Fruit fly (Drosophila melanogaster) whole organism, embryonic: Measurements from ENCODE around the gene CG12075.

ENCODE experiments used
- Antp ChIP-seq: fragments of 200-800 bp; sonication (Bioruptor generic); optimal IDR thresholded peaks from 3 replicates; lab custom pipeline; 2016; ENCODE audit warnings: missing biosample characterization, missing genetic modification characterization
- CG10366 ChIP-seq: fragments of 200-800 bp; sonication (Bioruptor generic); IDR thresholded peaks from 2 replicates; pipeline ENCODE4 v1.3.6; 2022; ENCODE audit warnings: missing biosample characterization, missing genetic modification characterization
- CG10959 ChIP-seq: fragments of 200-800 bp; sonication (Bioruptor generic); IDR thresholded peaks from 2 replicates; pipeline ENCODE4 v1.3.6; 2022; ENCODE audit warnings: missing biosample characterization, missing genetic modification characterization
- CG10979 ChIP-seq: fragments of 200-800 bp; sonication (Bioruptor generic); optimal IDR thresholded peaks from 2 replicates; lab custom pipeline; 2018; ENCODE audit warnings: missing biosample characterization, mild to moderate bottlenecking, missing genetic modification characterization, moderate library complexity
- CG11093 ChIP-seq: fragments of 200-800 bp; sonication (Bioruptor generic); IDR thresholded peaks from 3 replicates; pipeline ENCODE4 v1.3.6; 2022; ENCODE audit warnings: missing biosample characterization, missing genetic modification characterization
- CG14710 ChIP-seq: fragments of 200-800 bp; sonication (Bioruptor generic); optimal IDR thresholded peaks from 3 replicates; lab custom pipeline; 2019; ENCODE audit warnings: missing biosample characterization, mild to moderate bottlenecking, missing genetic modification characterization, moderate library complexity
- CG17361 ChIP-seq: fragments of 200-800 bp; sonication (Bioruptor generic); IDR thresholded peaks from 3 replicates; pipeline ENCODE4 v1.3.6; 2022; ENCODE audit warnings: missing biosample characterization, missing genetic modification characterization
- CG31441 ChIP-seq: fragments of 200-800 bp; sonication (Bioruptor generic); IDR thresholded peaks from 2 replicates; pipeline ENCODE4 v1.3.6; 2022; ENCODE audit warnings: missing biosample characterization, missing genetic modification characterization
- CG4404 ChIP-seq: fragments of 200-800 bp; sonication (Bioruptor generic); IDR thresholded peaks from 2 replicates; pipeline ENCODE4 v1.3.6; 2022; ENCODE audit warnings: missing biosample characterization, missing genetic modification characterization
- CG4424 ChIP-seq: fragments of 200-800 bp; sonication (Bioruptor generic); optimal IDR thresholded peaks from 3 replicates; lab custom pipeline; 2016; ENCODE audit warnings: missing biosample characterization, missing genetic modification characterization
- CG4730 ChIP-seq: fragments of 200-800 bp; sonication (Bioruptor generic); IDR thresholded peaks from 2 replicates; pipeline ENCODE4 v1.3.6; 2022; ENCODE audit warnings: missing biosample characterization, missing genetic modification characterization
- CG6272 ChIP-seq: fragments of 200-800 bp; sonication (Bioruptor generic); IDR thresholded peaks from 2 replicates; pipeline ENCODE4 v1.3.6; 2022; ENCODE audit warnings: missing biosample characterization, missing genetic modification characterization
- CG6689 ChIP-seq: fragments of 200-800 bp; sonication (Bioruptor generic); IDR thresholded peaks from 2 replicates; pipeline ENCODE4 v1.3.6; 2022; ENCODE audit warnings: missing biosample characterization, missing genetic modification characterization
- CG7839 ChIP-seq: fragments of 200-800 bp; sonication (Bioruptor generic); optimal IDR thresholded peaks from 3 replicates; lab custom pipeline; 2018; ENCODE audit warnings: missing biosample characterization, mild to moderate bottlenecking, missing genetic modification characterization, moderate library complexity
- CG8089 ChIP-seq: fragments of 200-800 bp; sonication (Bioruptor generic); optimal IDR thresholded peaks from 3 replicates; lab custom pipeline; 2016; ENCODE audit warnings: missing biosample characterization, missing genetic modification characterization
- CG8290 ChIP-seq, 3 experiments: fragments of 200-800 bp; sonication (Bioruptor generic); optimal IDR thresholded peaks; 2 replicates each; lab custom pipeline; 2016 to 2019; ENCODE audit warnings: missing biosample characterization in 3 of 3, missing genetic modification characterization in 3 of 3, mild to moderate bottlenecking in 2 of 3, moderate library complexity in 1 of 3
- CG8944 ChIP-seq: fragments of 200-800 bp; sonication (Bioruptor generic); optimal IDR thresholded peaks from 3 replicates; lab custom pipeline; 2016; ENCODE audit warnings: missing biosample characterization, missing genetic modification characterization
- CkIIα-i1 ChIP-seq: fragments of 200-800 bp; sonication (Bioruptor generic); IDR thresholded peaks from 2 replicates; pipeline ENCODE4 v1.3.6; 2022; ENCODE audit warnings: missing biosample characterization, missing genetic modification characterization
- Doc3 ChIP-seq: fragments of 200-800 bp; sonication (Bioruptor generic); IDR thresholded peaks from 3 replicates; pipeline ENCODE4 v1.3.6; 2022; ENCODE audit warnings: missing biosample characterization, missing genetic modification characterization; ENCODE audit not compliant: partially characterized antibody
- Drgx ChIP-seq: fragments of 200-800 bp; sonication (Bioruptor generic); IDR thresholded peaks from 2 replicates; pipeline ENCODE4 v1.3.6; 2022; ENCODE audit warnings: missing biosample characterization, missing genetic modification characterization
- Ets65A ChIP-seq: fragments of 200-800 bp; sonication (Bioruptor generic); peaks from one replicate; lab custom pipeline; 2016; ENCODE audit warnings: missing biosample characterization, missing genetic modification characterization
- Med ChIP-seq: fragments of 200-800 bp; sonication (Bioruptor generic); peaks from one replicate; lab custom pipeline; 2016; ENCODE audit warnings: missing biosample characterization, missing genetic modification characterization, mild to moderate bottlenecking, inconsistent platforms, moderate library complexity
- Nf-YA ChIP-seq: fragments of 200-800 bp; sonication (Bioruptor generic); IDR thresholded peaks from 2 replicates; pipeline ENCODE4 v1.3.6; 2022; ENCODE audit warnings: missing biosample characterization, missing genetic modification characterization
- PHDP ChIP-seq: fragments of 200-800 bp; sonication (Bioruptor generic); optimal IDR thresholded peaks from 3 replicates; lab custom pipeline; 2018; ENCODE audit warnings: missing biosample characterization, mild to moderate bottlenecking, missing genetic modification characterization, moderate library complexity
- Pdp1 ChIP-seq, 2 experiments: fragments of 200-800 bp; sonication (Bioruptor generic); optimal IDR thresholded peaks; 3 replicates each; lab custom pipeline; 2016; ENCODE audit warnings: missing biosample characterization in 2 of 2, missing genetic modification characterization in 2 of 2, mild to moderate bottlenecking in 1 of 2, moderate library complexity in 1 of 2
- Sox102F ChIP-seq: fragments of 200-800 bp; sonication (Bioruptor generic); optimal IDR thresholded peaks from 2 replicates; lab custom pipeline; 2018; ENCODE audit warnings: missing biosample characterization, mild to moderate bottlenecking, missing genetic modification characterization, moderate library complexity
- Stat92E ChIP-seq, 3 experiments: fragments of >200 bp in 2 of 3; fragments of 200-800 bp in 1 of 3; sonication (Bioruptor generic) in 1 of 3; optimal IDR thresholded peaks; 2 replicates each; lab custom pipeline; 2017 to 2019; ENCODE audit warnings: missing biosample characterization in 3 of 3, missing genetic modification characterization in 3 of 3, mild to moderate bottlenecking in 1 of 3, moderate library complexity in 1 of 3
- Xbp1 ChIP-seq: fragments of 200-800 bp; sonication (Bioruptor generic); optimal IDR thresholded peaks from 3 replicates; lab custom pipeline; 2016; ENCODE audit warnings: missing biosample characterization, mild to moderate bottlenecking, missing genetic modification characterization
- Xrp1 ChIP-seq: fragments of 200-800 bp; sonication (Bioruptor generic); IDR thresholded peaks from 2 replicates; pipeline ENCODE4 v1.3.6; 2022; ENCODE audit warnings: missing biosample characterization, missing genetic modification characterization
- ara ChIP-seq: fragments of 200-800 bp; sonication (Bioruptor generic); IDR thresholded peaks from 2 replicates; pipeline ENCODE4 v1.3.6; 2022; ENCODE audit warnings: missing biosample characterization, missing genetic modification characterization
- chif ChIP-seq, 2 experiments: fragments of 200-800 bp; sonication (Bioruptor generic); optimal IDR thresholded peaks; 3 replicates each; lab custom pipeline; 2016; ENCODE audit warnings: missing biosample characterization in 2 of 2, missing genetic modification characterization in 2 of 2
- chm ChIP-seq: fragments of 200-800 bp; sonication (Bioruptor generic); IDR thresholded peaks from 2 replicates; pipeline ENCODE4 v1.3.6; 2022; ENCODE audit warnings: missing biosample characterization, missing genetic modification characterization
- croc ChIP-seq: fragments of 200-800 bp; sonication (Bioruptor generic); conservative IDR thresholded peaks from 3 replicates; pipeline ENCODE4 v1.3.6; 2022; ENCODE audit warnings: missing biosample characterization, missing genetic modification characterization
- danr ChIP-seq: fragments of 200-800 bp; sonication (Bioruptor generic); IDR thresholded peaks from 2 replicates; pipeline ENCODE4 v1.3.6; 2022; ENCODE audit warnings: missing biosample characterization, missing genetic modification characterization
- dmrt11E ChIP-seq: fragments of 200-800 bp; sonication (Bioruptor generic); optimal IDR thresholded peaks from 3 replicates; lab custom pipeline; 2018; ENCODE audit warnings: missing biosample characterization, mild to moderate bottlenecking, missing genetic modification characterization, moderate library complexity
- dmrt99B ChIP-seq: fragments of 200-800 bp; sonication (Bioruptor generic); optimal IDR thresholded peaks from 2 replicates; lab custom pipeline; 2018; ENCODE audit warnings: missing biosample characterization, mild to moderate bottlenecking, missing genetic modification characterization, moderate library complexity
- fd96Cb ChIP-seq: fragments of 200-800 bp; sonication (Bioruptor generic); optimal IDR thresholded peaks from 2 replicates; lab custom pipeline; 2018; ENCODE audit warnings: missing biosample characterization, mild to moderate bottlenecking, missing genetic modification characterization, moderate library complexity
- gem ChIP-seq: fragments of 200-800 bp; sonication (Bioruptor generic); optimal IDR thresholded peaks from 2 replicates; lab custom pipeline; 2019; ENCODE audit warnings: missing biosample characterization, mild to moderate bottlenecking, missing genetic modification characterization, moderate library complexity
- grau ChIP-seq: fragments of 200-800 bp; optimal IDR thresholded peaks from 3 replicates; lab custom pipeline; 2019; ENCODE audit warnings: missing biosample characterization, mild to moderate bottlenecking, missing genetic modification characterization, moderate library complexity
- ken ChIP-seq: fragments of 200-800 bp; sonication (Bioruptor generic); IDR thresholded peaks from 3 replicates; pipeline ENCODE4 v1.3.6; 2022; ENCODE audit warnings: missing biosample characterization, missing genetic modification characterization
- oc ChIP-seq: fragments of 200-800 bp; sonication (Bioruptor generic); optimal IDR thresholded peaks from 2 replicates; lab custom pipeline; 2018; ENCODE audit warnings: missing biosample characterization, mild to moderate bottlenecking, missing genetic modification characterization, moderate library complexity
- phol ChIP-seq: fragments of 200-800 bp; sonication (Bioruptor generic); optimal IDR thresholded peaks from 3 replicates; lab custom pipeline; 2018; ENCODE audit warnings: missing biosample characterization, mild to moderate bottlenecking, missing genetic modification characterization, moderate library complexity
- pnt ChIP-seq: fragments of 200-800 bp; sonication (Bioruptor generic); optimal IDR thresholded peaks from 3 replicates; lab custom pipeline; 2016; ENCODE audit warnings: missing biosample characterization, missing genetic modification characterization
- sens ChIP-seq: fragments of 200-800 bp; sonication (Bioruptor generic); peaks from one replicate; lab custom pipeline; 2016; ENCODE audit warnings: missing biosample characterization, missing genetic modification characterization
- seq ChIP-seq: fragments of 200-800 bp; sonication (Bioruptor generic); IDR thresholded peaks from 2 replicates; pipeline ENCODE4 v1.3.6; 2022; ENCODE audit warnings: missing biosample characterization, missing genetic modification characterization
- sisA ChIP-seq: fragments of 200-800 bp; sonication (Bioruptor generic); IDR thresholded peaks from 2 replicates; pipeline ENCODE4 v1.3.6; 2022; ENCODE audit warnings: missing biosample characterization, missing genetic modification characterization
- sr ChIP-seq: fragments of 200-800 bp; sonication (Bioruptor generic); IDR thresholded peaks from 3 replicates; pipeline ENCODE4 v1.3.6; 2022; ENCODE audit warnings: missing biosample characterization, missing genetic modification characterization
- ssp ChIP-seq: fragments of 200-800 bp; sonication (Bioruptor generic); IDR thresholded peaks from 2 replicates; pipeline ENCODE4 v1.3.6; 2022; ENCODE audit warnings: missing biosample characterization, missing genetic modification characterization
- tin ChIP-seq: fragments of 200-800 bp; sonication (Bioruptor generic); optimal IDR thresholded peaks from 3 replicates; lab custom pipeline; 2016; ENCODE audit warnings: missing biosample characterization, missing genetic modification characterization
- vvl ChIP-seq: fragments of 200-800 bp; sonication (Bioruptor generic); IDR thresholded peaks from 2 replicates; pipeline ENCODE4 v1.3.6; 2022; ENCODE audit warnings: missing biosample characterization, missing genetic modification characterization

Gene CG12075

DNA sequence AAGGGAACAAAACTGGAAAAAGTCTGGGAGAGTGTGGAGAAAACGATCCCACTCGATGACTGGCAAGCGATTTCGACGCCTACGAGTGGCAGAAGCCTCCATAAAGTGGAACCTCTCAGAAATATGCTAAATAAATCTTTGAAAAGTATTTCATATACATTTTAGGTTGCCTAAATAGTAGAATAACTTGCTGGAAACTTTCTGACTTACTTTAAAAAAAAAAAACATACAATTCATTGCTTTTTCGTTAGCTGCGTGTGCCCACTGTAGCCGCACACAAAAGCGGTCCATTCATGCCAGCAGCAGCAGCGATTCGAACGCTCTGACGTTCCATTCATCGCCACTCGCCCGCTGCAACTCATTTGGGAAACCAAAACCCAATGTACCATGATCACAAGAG is 3.0 kb upstream of the CG12075 start (continued):
- no peak for TF ChIP-seq oc (tag; lab: Kevin White, UChicago)
- TF ChIP-seq phol: peak; percentile 19
- TF ChIP-seq sr (GFP tag; lab: Robert Waterston, UW): 0 out of 3 replicates have a peak, but pooled peaks have one; percentile 23
- peak; percentile 36; the same call in 2 of the 3 replicates for TF ChIP-seq croc
- peak; percentile 35 for TF ChIP-seq fd96Cb (tag; lab: Kevin White, UChicago)
- TF ChIP-seq seq (GFP tag; lab: Robert Waterston, UW): no peak
- peak; percentile 67 for TF ChIP-seq Med
- peak; percentile 75 for TF ChIP-seq vvl (GFP tag; lab: Robert Waterston, UW)
- TF ChIP-seq CG8290 (GFP tag; optimal IDR thresholded peaks at IDR 0.05; lab: Kevin White, UChicago): no peak
- TF ChIP-seq CG8290 (tag; optimal IDR thresholded peaks at IDR 0.05; lab: Kevin White, UChicago): no peak
- TF ChIP-seq ara: peak; percentile 58; the same call in 1 of the 2 replicates
- TF ChIP-seq CG11093: peak; percentile 38; the same call in 1 of the 3 replicates
- no peak for TF ChIP-seq Doc3
- no peak for TF ChIP-seq CkIIα-i1 (GFP tag; lab: Robert Waterston, UW)
- peak; percentile 67 for TF ChIP-seq grau (tag; lab: Kevin White, UChicago)
- peak; percentile 41 for TF ChIP-seq gem
- TF ChIP-seq CG10959 (GFP tag; lab: Robert Waterston, UW): peak; percentile 57
- peak; percentile 42; the same call in 2 of the 3 replicates for TF ChIP-seq CG17361 (GFP tag; lab: Robert Waterston, UW)
- TF ChIP-seq CG6272 (GFP tag; lab: Robert Waterston, UW): 0 out of 2 replicates have a peak, but pooled peaks have one; percentile 32
- TF ChIP-seq CG8944: peak; percentile 19
- peak; percentile 84 for TF ChIP-seq Ets65A (GFP tag; lab: Kevin White, UChicago)
- no peak for TF ChIP-seq Stat92E (GFP tag; optimal IDR thresholded peaks at IDR 0.05; lab: Kevin White, UChicago)
- TF ChIP-seq ken: peak; percentile 55; the same call in 1 of the 3 replicates
- TF ChIP-seq CG10979 (tag; lab: Kevin White, UChicago): peak; percentile 52
- TF ChIP-seq CG10366 (GFP tag; lab: Robert Waterston, UW): peak; percentile 25; the same call in 1 of the 2 replicates
- peak; percentile 48; the same call in 1 of the 2 replicates for TF ChIP-seq CG4404 (GFP tag; lab: Robert Waterston, UW)
- TF ChIP-seq Drgx (GFP tag; lab: Robert Waterston, UW): 0 out of 2 replicates have a peak, but pooled peaks have one; percentile 17
- peak; percentile 27 for TF ChIP-seq pnt (GFP tag; lab: Kevin White, UChicago)
- peak in 1 of 2 experiments; percentile 37 for TF ChIP-seq chif (GFP tag; optimal IDR thresholded peaks at IDR 0.05; lab: Kevin White, UChicago)
- TF ChIP-seq dmrt11E: peak; percentile 22
- no peak for TF ChIP-seq danr (GFP tag; lab: Robert Waterston, UW)
- peak; percentile 62 for TF ChIP-seq CG7839
- peak in 1 of 2 experiments; percentile 18 for TF ChIP-seq Pdp1 (GFP tag; optimal IDR thresholded peaks at IDR 0.05; lab: Kevin White, UChicago)
- peak; percentile 30; the same call in 1 of the 2 replicates for TF ChIP-seq CG31441
- peak; percentile 54 for TF ChIP-seq sisA (GFP tag; lab: Robert Waterston, UW)
- 0 out of 2 replicates have a peak, but pooled peaks have one; percentile 21 for TF ChIP-seq Nf-YA (GFP tag; lab: Robert Waterston, UW)
- 0 out of 2 replicates have a peak, but pooled peaks have one; percentile 32 for TF ChIP-seq ssp (GFP tag; lab: Robert Waterston, UW)
- peak; percentile 12 for TF ChIP-seq tin (GFP tag; lab: Kevin White, UChicago)
- TF ChIP-seq PHDP (tag; lab: Kevin White, UChicago): peak; percentile 1
- peak; percentile 15 for TF ChIP-seq Xbp1
- peak; percentile 1 for TF ChIP-seq CG8089 (GFP tag; lab: Kevin White, UChicago)
- TF ChIP-seq Antp (GFP tag; lab: Kevin White, UChicago): peak; percentile 33
- TF ChIP-seq CG6689 (GFP tag; lab: Robert Waterston, UW): peak; percentile 55
- TF ChIP-seq CG4730: peak; percentile 25; the same call in 1 of the 2 replicates
- peak; percentile 13 for TF ChIP-seq CG14710 (tag; lab: Kevin White, UChicago)
- peak; percentile 76 for TF ChIP-seq dmrt99B (tag; lab: Kevin White, UChicago)
- TF ChIP-seq CG4424 (GFP tag; lab: Kevin White, UChicago): peak; percentile 6
- TF ChIP-seq sens (GFP tag; lab: Kevin White, UChicago): peak; percentile 92
- peak; percentile 44 for TF ChIP-seq Sox102F
- TF ChIP-seq chm (GFP tag; lab: Robert Waterston, UW): no peak
- TF ChIP-seq Xrp1 (GFP tag; lab: Robert Waterston, UW): peak; percentile 66
